Fruit fly (Drosophila melanogaster) whole organism, embryonic: Measurements from ENCODE around the gene CG11370.

ENCODE experiments used
- ATbp ChIP-seq: fragments of 200-800 bp; sonication (Bioruptor generic); optimal IDR thresholded peaks from 2 replicates; lab custom pipeline; 2017; ENCODE audit warnings: missing biosample characterization, mild to moderate bottlenecking, missing genetic modification characterization, missing genetic modification reagents
- CG10431 ChIP-seq: fragments of 200-800 bp; sonication (Bioruptor generic); optimal IDR thresholded peaks from 3 replicates; lab custom pipeline; 2018; ENCODE audit warnings: missing biosample characterization, mild to moderate bottlenecking, missing genetic modification characterization
- CG11456 ChIP-seq: fragments of 200-800 bp; sonication (Bioruptor generic); IDR thresholded peaks from 3 replicates; pipeline ENCODE4 v1.3.6; 2022; ENCODE audit warnings: missing biosample characterization, missing genetic modification characterization
- CG12299 ChIP-seq: fragments of 200-800 bp; sonication (Bioruptor generic); optimal IDR thresholded peaks from 2 replicates; lab custom pipeline; 2018; ENCODE audit warnings: missing biosample characterization, mild to moderate bottlenecking, missing genetic modification characterization
- CG1233 ChIP-seq: fragments of 200-800 bp; sonication (Bioruptor generic); optimal IDR thresholded peaks from 4 replicates; lab custom pipeline; 2018; ENCODE audit warnings: missing biosample characterization, mild to moderate bottlenecking, missing genetic modification characterization
- CG13123 ChIP-seq: fragments of 200-800 bp; sonication (Bioruptor generic); optimal IDR thresholded peaks from 2 replicates; lab custom pipeline; 2016; ENCODE audit warnings: missing biosample characterization, missing genetic modification characterization
- CG15514 ChIP-seq: fragments of 200-800 bp; sonication (Bioruptor generic); optimal IDR thresholded peaks from 3 replicates; lab custom pipeline; 2017; ENCODE audit warnings: missing biosample characterization, missing genetic modification characterization, mild to moderate bottlenecking, moderate library complexity, missing genetic modification reagents
- CG18011 ChIP-seq: fragments of 200-800 bp; sonication (Bioruptor generic); optimal IDR thresholded peaks from 2 replicates; lab custom pipeline; 2017; ENCODE audit warnings: missing biosample characterization, missing genetic modification characterization, mild to moderate bottlenecking, moderate library complexity, missing genotype
- CG3726 ChIP-seq: fragments of 200-800 bp; sonication (Bioruptor generic); IDR thresholded peaks from 3 replicates; pipeline ENCODE4, ENCODE4 v1.3.6; 2022; ENCODE audit warnings: missing biosample characterization, missing genetic modification characterization
- CG6654 ChIP-seq: fragments of 200-800 bp; sonication (Bioruptor generic); optimal IDR thresholded peaks from 2 replicates; lab custom pipeline; 2017; ENCODE audit warnings: missing biosample characterization, mild to moderate bottlenecking, missing genetic modification characterization
- CG6854 ChIP-seq: fragments of 200-800 bp; sonication (Bioruptor generic); optimal IDR thresholded peaks from 3 replicates; lab custom pipeline; 2017; ENCODE audit warnings: missing biosample characterization, mild to moderate bottlenecking, missing genetic modification characterization
- CG8290 ChIP-seq, 3 experiments: fragments of 200-800 bp; sonication (Bioruptor generic); optimal IDR thresholded peaks; 2 replicates each; lab custom pipeline; 2016 to 2019; ENCODE audit warnings: missing biosample characterization in 3 of 3, missing genetic modification characterization in 3 of 3, mild to moderate bottlenecking in 2 of 3, moderate library complexity in 1 of 3
- CG8765 ChIP-seq: fragments of 200-800 bp; sonication (Bioruptor generic); IDR thresholded peaks from 2 replicates; pipeline ENCODE4 v1.3.6; 2022; ENCODE audit warnings: missing biosample characterization, missing genetic modification characterization
- CG9797 ChIP-seq: fragments of 200-800 bp; sonication (Bioruptor generic); optimal IDR thresholded peaks from 3 replicates; lab custom pipeline; 2018; ENCODE audit warnings: missing biosample characterization, mild to moderate bottlenecking, missing genetic modification characterization
- Camta ChIP-seq: fragments of 200-800 bp; sonication (Bioruptor generic); optimal IDR thresholded peaks from 2 replicates; lab custom pipeline; 2016; ENCODE audit warnings: missing biosample characterization, missing genetic modification characterization
- Deaf1 ChIP-seq: fragments of 200-800 bp; optimal IDR thresholded peaks from 3 replicates; lab custom pipeline; 2019; ENCODE audit warnings: missing biosample characterization, mild to moderate bottlenecking, missing genetic modification characterization, moderate library complexity
- Dek ChIP-seq: fragments of 200-800 bp; sonication (Bioruptor generic); optimal IDR thresholded peaks from 3 replicates; lab custom pipeline; 2019; ENCODE audit warnings: missing biosample characterization, mild to moderate bottlenecking, missing genetic modification characterization, moderate library complexity
- E2f2 ChIP-seq: fragments of 200-800 bp; sonication (Bioruptor generic); IDR thresholded peaks from 2 replicates; pipeline ENCODE4 v1.3.6; 2022; ENCODE audit warnings: missing biosample characterization, missing genetic modification characterization
- Fer3 ChIP-seq: fragments of 200-800 bp; sonication (Bioruptor generic); optimal IDR thresholded peaks from 2 replicates; lab custom pipeline; 2018; ENCODE audit warnings: missing biosample characterization, mild to moderate bottlenecking, missing genetic modification characterization, moderate library complexity
- Hmr ChIP-seq: fragments of 200-800 bp; sonication (Bioruptor generic); optimal IDR thresholded peaks from 3 replicates; lab custom pipeline; 2017; ENCODE audit warnings: mild to moderate bottlenecking, missing biosample characterization, missing genetic modification reagents, missing genetic modification characterization
- Jarid2 ChIP-seq: fragments of 200-800 bp; sonication (Bioruptor generic); optimal IDR thresholded peaks from 3 replicates; lab custom pipeline; 2017; ENCODE audit warnings: mild to moderate bottlenecking, missing biosample characterization, missing genetic modification reagents, missing genetic modification characterization
- MESR4 ChIP-seq: fragments of 200-800 bp; sonication (Bioruptor generic); optimal IDR thresholded peaks from 2 replicates; lab custom pipeline; 2018; ENCODE audit warnings: missing biosample characterization, mild to moderate bottlenecking, missing genetic modification characterization, moderate library complexity
- Med ChIP-seq: fragments of 200-800 bp; sonication (Bioruptor generic); peaks from one replicate; lab custom pipeline; 2016; ENCODE audit warnings: missing biosample characterization, missing genetic modification characterization, mild to moderate bottlenecking, inconsistent platforms, moderate library complexity
- Optix ChIP-seq: fragments of 200-800 bp; sonication (Bioruptor generic); IDR thresholded peaks from 3 replicates; pipeline ENCODE4 v1.3.6; 2022; ENCODE audit warnings: missing biosample characterization, missing genetic modification characterization
- Ravus ChIP-seq: fragments of 200-800 bp; sonication (Bioruptor generic); IDR thresholded peaks from 2 replicates; pipeline ENCODE4 v1.3.6; 2022; ENCODE audit warnings: missing biosample characterization, missing genetic modification characterization
- Rfx ChIP-seq: fragments of 200-800 bp; sonication (Bioruptor generic); IDR thresholded peaks from 2 replicates; pipeline ENCODE4 v1.3.6; 2022; ENCODE audit warnings: missing biosample characterization, missing genetic modification characterization
- Rx ChIP-seq: fragments of 200-800 bp; sonication (Bioruptor generic); IDR thresholded peaks from 2 replicates; pipeline ENCODE4 v1.3.6; 2022; ENCODE audit warnings: missing biosample characterization, missing genetic modification characterization
- Sin3A ChIP-seq: fragments of >200 bp; optimal IDR thresholded peaks from 2 replicates; lab custom pipeline; 2018
- Six4 ChIP-seq: fragments of 200-800 bp; sonication (Bioruptor generic); optimal IDR thresholded peaks from 2 replicates; lab custom pipeline; 2016; ENCODE audit warnings: missing biosample characterization, missing genetic modification characterization
- Sox100B ChIP-seq: fragments of 200-800 bp; sonication (Bioruptor generic); optimal IDR thresholded peaks from 3 replicates; lab custom pipeline; 2018; ENCODE audit warnings: missing biosample characterization, mild to moderate bottlenecking, missing genetic modification characterization
- Sry-β ChIP-seq: fragments of 200-800 bp; sonication (Bioruptor generic); optimal IDR thresholded peaks from 2 replicates; lab custom pipeline; 2018; ENCODE audit warnings: missing biosample characterization, mild to moderate bottlenecking, missing genetic modification characterization, moderate library complexity
- Stat92E ChIP-seq, 3 experiments: fragments of >200 bp in 2 of 3; fragments of 200-800 bp in 1 of 3; sonication (Bioruptor generic) in 1 of 3; optimal IDR thresholded peaks; 2 replicates each; lab custom pipeline; 2017 to 2019; ENCODE audit warnings: missing biosample characterization in 3 of 3, missing genetic modification characterization in 3 of 3, mild to moderate bottlenecking in 1 of 3, moderate library complexity in 1 of 3
- Trl ChIP-seq, 3 experiments: fragments of >200 bp in 2 of 3; fragments of 200-800 bp in 1 of 3; sonication (Bioruptor generic) in 1 of 3; optimal IDR thresholded peaks; 2 replicates in 1 of 3; 3 replicates in 2 of 3; lab custom pipeline; 2016 to 2017; ENCODE audit warnings: missing biosample characterization in 1 of 3, missing genetic modification characterization in 1 of 3
- al ChIP-seq: fragments of 200-800 bp; sonication (Bioruptor generic); IDR thresholded peaks from 2 replicates; pipeline ENCODE4 v1.3.6; 2022; ENCODE audit warnings: missing biosample characterization, missing genetic modification characterization
- aop ChIP-seq: fragments of 200-800 bp; sonication (Bioruptor generic); IDR thresholded peaks from 2 replicates; pipeline ENCODE4 v1.3.6; 2022; ENCODE audit warnings: missing biosample characterization, missing genetic modification characterization
- crol ChIP-seq: fragments of 200-800 bp; sonication (Bioruptor generic); IDR thresholded peaks from 2 replicates; pipeline ENCODE4 v1.3.6; 2022; ENCODE audit warnings: missing biosample characterization, missing genetic modification characterization
- dpn ChIP-seq, 2 experiments: fragments of 200-800 bp; sonication (Bioruptor generic); optimal IDR thresholded peaks; 3 replicates each; lab custom pipeline; 2016; ENCODE audit warnings: missing biosample characterization in 2 of 2, missing genetic modification characterization in 2 of 2
- esg ChIP-seq: fragments of 200-800 bp; sonication (Bioruptor generic); conservative IDR thresholded peaks from 2 replicates; pipeline ENCODE4 v1.3.6; 2022; ENCODE audit warnings: missing biosample characterization, missing genetic modification characterization
- gce ChIP-seq: fragments of 200-800 bp; sonication (Bioruptor generic); IDR thresholded peaks from 3 replicates; pipeline ENCODE4 v1.3.6; 2022; ENCODE audit warnings: missing biosample characterization, missing genetic modification characterization
- gem ChIP-seq: fragments of 200-800 bp; sonication (Bioruptor generic); optimal IDR thresholded peaks from 2 replicates; lab custom pipeline; 2019; ENCODE audit warnings: missing biosample characterization, mild to moderate bottlenecking, missing genetic modification characterization, moderate library complexity
- grn ChIP-seq: fragments of 200-800 bp; sonication (Bioruptor generic); optimal IDR thresholded peaks from 3 replicates; lab custom pipeline; 2017; ENCODE audit warnings: missing biosample characterization, missing genetic modification characterization
- gsb ChIP-seq: fragments of 200-800 bp; sonication (Bioruptor generic); IDR thresholded peaks from 2 replicates; pipeline ENCODE4 v1.3.6; 2022; ENCODE audit warnings: missing biosample characterization, missing genetic modification characterization
- hbn ChIP-seq: fragments of 200-800 bp; sonication (Bioruptor generic); IDR thresholded peaks from 2 replicates; pipeline ENCODE4 v1.3.6; 2022; ENCODE audit warnings: missing biosample characterization, missing genetic modification characterization; ENCODE audit not compliant: partially characterized antibody
- nom ChIP-seq: fragments of 200-800 bp; sonication (Bioruptor generic); optimal IDR thresholded peaks from 2 replicates; lab custom pipeline; 2017; ENCODE audit warnings: missing biosample characterization, missing genetic modification characterization, mild to moderate bottlenecking, moderate library complexity, missing genetic modification reagents
- onecut ChIP-seq: fragments of 200-800 bp; sonication (Bioruptor generic); IDR thresholded peaks from 2 replicates; pipeline ENCODE4 v1.3.6; 2022; ENCODE audit warnings: missing biosample characterization, missing genetic modification characterization
- pzg ChIP-seq: fragments of 200-800 bp; sonication (Bioruptor generic); optimal IDR thresholded peaks from 3 replicates; lab custom pipeline; 2018; ENCODE audit warnings: missing biosample characterization, mild to moderate bottlenecking, missing genetic modification characterization, moderate library complexity
- row ChIP-seq: fragments of 200-800 bp; sonication (Bioruptor generic); IDR thresholded peaks from 3 replicates; pipeline ENCODE4 v1.3.6; 2022; ENCODE audit warnings: missing biosample characterization, missing genetic modification characterization
- sens ChIP-seq: fragments of 200-800 bp; sonication (Bioruptor generic); peaks from one replicate; lab custom pipeline; 2016; ENCODE audit warnings: missing biosample characterization, missing genetic modification characterization
- sqz ChIP-seq: fragments of 200-800 bp; sonication (Bioruptor generic); optimal IDR thresholded peaks from 3 replicates; lab custom pipeline; 2018; ENCODE audit warnings: missing biosample characterization, mild to moderate bottlenecking, missing genetic modification characterization
- vvl ChIP-seq: fragments of 200-800 bp; sonication (Bioruptor generic); IDR thresholded peaks from 2 replicates; pipeline ENCODE4 v1.3.6; 2022; ENCODE audit warnings: missing biosample characterization, missing genetic modification characterization

The CG11370 gene

DNA sequence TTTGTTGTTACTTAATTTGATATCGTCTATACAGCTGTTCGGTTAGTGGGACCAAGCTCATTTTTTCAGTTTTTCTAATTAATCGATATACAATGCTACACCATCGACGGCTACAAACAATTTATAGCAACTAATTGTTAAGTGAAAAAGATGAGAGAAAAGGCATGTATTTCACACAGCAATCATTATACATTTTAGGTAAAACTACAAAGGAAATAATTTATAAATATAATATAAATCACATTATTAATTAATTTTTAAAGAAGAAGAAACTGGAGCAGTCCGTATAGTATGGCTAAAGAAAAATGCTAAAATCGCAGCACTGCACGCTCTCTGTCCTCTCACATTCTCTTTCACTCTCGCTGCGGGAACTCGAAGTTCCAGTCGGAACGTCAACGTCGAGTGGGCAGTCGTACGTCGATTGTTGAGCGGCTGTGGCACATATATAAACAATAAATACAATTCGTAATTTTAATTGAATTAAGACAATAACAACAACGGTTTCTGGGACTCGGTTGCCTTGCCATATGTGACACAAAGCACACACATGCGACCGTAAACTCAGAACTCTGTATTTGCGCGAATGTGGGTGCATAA lies 15.9 kb downstream of the CG11370 start, which contains the start of the genes CG14450 and CG11367 (continued):
- TF ChIP-seq al (GFP tag; lab: Robert Waterston, UW), result no peak
- no peak for TF ChIP-seq CG18011
- no peak for TF ChIP-seq CG11456 (GFP tag; lab: Robert Waterston, UW)
- no peak for TF ChIP-seq CG13123 (GFP tag; lab: Kevin White, UChicago)
- peak; percentile 46 for TF ChIP-seq CG8290 (GFP tag; optimal IDR thresholded peaks at IDR 0.05; lab: Kevin White, UChicago)
- TF ChIP-seq CG8290 (tag; optimal IDR thresholded peaks at IDR 0.05; lab: Kevin White, UChicago), result peak; percentile 26 to 55
- peak; percentile 55; the same call in 1 of the 2 replicates for TF ChIP-seq hbn (GFP tag; lab: Robert Waterston, UW)
- peak; percentile 24 for TF ChIP-seq ATbp
- TF ChIP-seq Optix, result no peak
- TF ChIP-seq CG6854, result no peak
- no peak; the same call in 1 of the 2 replicates for TF ChIP-seq onecut
- peak; percentile 98 for TF ChIP-seq Sry-β (GFP tag; lab: Kevin White, UChicago)
- TF ChIP-seq Trl (optimal IDR thresholded peaks at IDR 0.05; lab: Kevin White, UChicago), result peak; percentile 86 to 91
- peak; percentile 0 for TF ChIP-seq Trl (GFP tag; optimal IDR thresholded peaks at IDR 0.05; lab: Kevin White, UChicago)
- peak; percentile 9 for TF ChIP-seq Camta
- TF ChIP-seq CG8765 (GFP tag; lab: Robert Waterston, UW), result no peak
- TF ChIP-seq vvl, result no peak
- TF ChIP-seq Fer3 (tag; lab: Kevin White, UChicago), result no peak
- TF ChIP-seq Sin3A (lab: Kevin White, UChicago), result no peak
- no peak for TF ChIP-seq aop (GFP tag; lab: Robert Waterston, UW)
- TF ChIP-seq gce, result no peak
- no peak for TF ChIP-seq dpn (GFP tag; optimal IDR thresholded peaks at IDR 0.05; lab: Kevin White, UChicago)
- TF ChIP-seq sqz (GFP tag; lab: Kevin White, UChicago), result no peak
- TF ChIP-seq Deaf1 (tag; lab: Kevin White, UChicago), result peak; percentile 89
- TF ChIP-seq Rfx (GFP tag; lab: Robert Waterston, UW), result peak; percentile 19; the same call in 1 of the 2 replicates
- TF ChIP-seq nom, result peak; percentile 63
- TF ChIP-seq CG12299 (tag; lab: Kevin White, UChicago), result peak; percentile 47
- peak; percentile 70 for TF ChIP-seq sens (GFP tag; lab: Kevin White, UChicago)
- TF ChIP-seq gem (tag; lab: Kevin White, UChicago), result no peak
- TF ChIP-seq Sox100B (GFP tag; lab: Kevin White, UChicago), result peak; percentile 39
- no peak for TF ChIP-seq crol (GFP tag; lab: Robert Waterston, UW)
- TF ChIP-seq CG1233 (GFP tag; lab: Kevin White, UChicago), result peak; percentile 2
- TF ChIP-seq Med, result peak; percentile 81
- no peak for TF ChIP-seq esg (GFP tag; lab: Robert Waterston, UW)
- no peak for TF ChIP-seq E2f2 (GFP tag; lab: Robert Waterston, UW)
- TF ChIP-seq CG10431 (GFP tag; lab: Kevin White, UChicago), result peak; percentile 15
- TF ChIP-seq Dek, result peak; percentile 46
- TF ChIP-seq Ravus (GFP tag; lab: Robert Waterston, UW), result no peak
- peak; percentile 93 for TF ChIP-seq row
- peak; percentile 66 for TF ChIP-seq CG9797 (GFP tag; lab: Kevin White, UChicago)
- no peak for TF ChIP-seq gsb (GFP tag; lab: Robert Waterston, UW)
- peak; percentile 84 for TF ChIP-seq CG15514
- TF ChIP-seq Jarid2, result peak; percentile 91
- TF ChIP-seq CG3726 (GFP tag; lab: Robert Waterston, UW), result no peak
- no peak for TF ChIP-seq Stat92E (GFP tag; optimal IDR thresholded peaks at IDR 0.05; lab: Kevin White, UChicago)
- TF ChIP-seq grn (GFP tag; lab: Kevin White, UChicago), result peak; percentile 14
- TF ChIP-seq Hmr, result peak; percentile 11
- peak; percentile 13 for TF ChIP-seq Six4 (GFP tag; lab: Kevin White, UChicago)
- TF ChIP-seq Rx (GFP tag; lab: Robert Waterston, UW), result no peak
- TF ChIP-seq MESR4 (GFP tag; lab: Kevin White, UChicago), result peak; percentile 13
- TF ChIP-seq CG6654, result no peak
- peak; percentile 56 for TF ChIP-seq pzg (GFP tag; lab: Kevin White, UChicago)
